Worm (Caenorhabditis elegans): Measurements from ENCODE around the gene che-12.

Gene che-12

DNA sequence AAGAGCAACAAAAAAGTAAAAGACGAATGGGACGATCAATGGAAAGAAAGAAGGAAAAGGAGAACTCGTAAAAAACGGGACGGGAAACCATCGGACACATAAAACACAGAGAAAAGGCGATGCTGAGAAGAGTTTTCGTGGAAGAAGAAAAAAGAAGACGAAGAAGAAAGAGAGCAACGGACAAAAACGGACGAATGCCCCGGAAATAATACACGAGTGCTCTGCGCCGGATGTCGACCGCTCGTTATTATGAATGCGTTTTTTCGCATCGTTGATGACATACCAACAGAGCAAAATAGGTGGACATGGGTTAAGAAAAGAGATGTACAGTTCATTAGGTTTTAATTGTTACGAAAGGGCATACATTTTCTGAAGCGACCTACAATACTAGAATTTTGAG lies 31.6 kb downstream of the che-12 start, which contains the start of gene Y22F5A.11:
Gene Y22F5A.11 (minus strand): TSS at position 28 of the 400 bp plus-strand sequence.
- TF ChIP-seq nfya-1 (tag; optimal IDR thresholded peaks at IDR 0.05; ENCODE audit: insufficient read depth) (peak; percentile 20), hmg-11 (tag; optimal IDR thresholded peaks at IDR 0.05) (peak; percentile 4), egl-5 (tag; optimal IDR thresholded peaks at IDR 0.05) (peak; percentile 46), fos-1 (tag; optimal IDR thresholded peaks at IDR 0.05) (no peak), pqm-1 (tag; optimal IDR thresholded peaks at IDR 0.05) (no peak), snpc-4 (tag; optimal IDR thresholded peaks at IDR 0.05) (peak; percentile 68), lin-39 (tag; optimal IDR thresholded peaks at IDR 0.05) (peak; percentile 42)

DNA sequence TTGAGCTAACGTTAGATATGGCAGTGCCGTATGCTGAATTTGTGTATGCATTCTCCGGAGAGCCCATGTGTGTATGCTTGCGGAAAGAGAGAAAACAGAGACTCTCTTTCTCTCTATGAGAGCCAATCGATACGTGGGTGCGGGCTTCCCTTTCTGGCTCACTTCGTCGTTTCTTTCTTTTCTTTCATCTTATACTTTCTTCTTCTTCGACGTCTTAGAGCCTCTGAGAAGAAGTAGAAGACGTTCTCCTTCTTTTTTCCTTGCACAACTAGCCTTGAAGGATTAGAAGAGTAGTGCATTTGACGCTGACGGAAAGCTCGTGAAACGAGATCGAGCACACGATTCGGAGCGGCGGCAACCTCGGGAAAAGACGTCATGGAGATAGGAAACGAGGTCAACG lies 33.3 kb downstream of the che-12 start:
- TF ChIP-seq nfya-1 (tag; optimal IDR thresholded peaks at IDR 0.05; ENCODE audit: insufficient read depth) (peak; percentile 77), ama-1 (optimal IDR thresholded peaks at IDR 0.05) (no peak), ceh-82 (tag; optimal IDR thresholded peaks at IDR 0.05) (no peak), nhr-77 (tag; optimal IDR thresholded peaks at IDR 0.05) (no peak), nhr-11 (tag; optimal IDR thresholded peaks at IDR 0.05) (peak; percentile 46), hmg-11 (tag; optimal IDR thresholded peaks at IDR 0.05) (peak; percentile 76), fkh-10 (GFP tag; optimal IDR thresholded peaks at IDR 0.05) (peak; percentile 85), elt-1 (tag; optimal IDR thresholded peaks at IDR 0.05) (peak; percentile 67), snpc-4 (tag; optimal IDR thresholded peaks at IDR 0.05) (peak; percentile 55), ceh-28 (tag; optimal IDR thresholded peaks at IDR 0.05) (peak; percentile 56), unc-62 (GFP tag; optimal IDR thresholded peaks at IDR 0.05) (peak; percentile 81), sea-2 (GFP tag; optimal IDR thresholded peaks at IDR 0.05) (peak; percentile 64)

DNA sequence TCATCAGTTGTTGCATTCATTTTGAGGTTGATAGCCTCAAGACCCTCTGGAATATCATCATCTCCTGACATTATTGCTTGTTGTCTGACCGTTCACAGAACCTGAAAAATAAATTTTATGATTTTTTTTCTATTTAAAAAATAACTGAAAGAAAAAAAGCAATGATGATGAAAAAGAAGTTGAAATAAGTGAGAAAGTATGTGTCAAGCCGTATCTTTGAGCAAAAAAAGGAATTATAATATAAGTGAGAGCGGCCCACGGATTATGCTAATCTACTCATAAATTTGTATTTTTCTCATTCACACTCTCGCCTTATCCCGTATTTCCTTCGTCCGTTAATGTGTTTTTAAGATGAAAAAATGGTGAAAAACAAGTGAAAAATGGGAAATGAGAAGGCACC lies 37.0 kb downstream of the che-12 start, which contains the start of gene ric-4:
Gene ric-4 (minus strand): TSS at position 101 of the 400 bp plus-strand sequence.
- TF ChIP-seq aly-2 (tag; optimal IDR thresholded peaks at IDR 0.05) = no peak
- no peak for TF ChIP-seq ztf-4 (tag; optimal IDR thresholded peaks at IDR 0.05)
- no peak for TF ChIP-seq nhr-67 (tag; optimal IDR thresholded peaks at IDR 0.05)
- TF ChIP-seq eor-1 (tag; optimal IDR thresholded peaks at IDR 0.05) = no peak
- TF ChIP-seq skn-1 (tag; optimal IDR thresholded peaks at IDR 0.05) = no peak
- no peak for TF ChIP-seq R02D3.7 (tag; optimal IDR thresholded peaks at IDR 0.05)
- no peak for TF ChIP-seq nhr-76 (tag; optimal IDR thresholded peaks at IDR 0.05)

DNA sequence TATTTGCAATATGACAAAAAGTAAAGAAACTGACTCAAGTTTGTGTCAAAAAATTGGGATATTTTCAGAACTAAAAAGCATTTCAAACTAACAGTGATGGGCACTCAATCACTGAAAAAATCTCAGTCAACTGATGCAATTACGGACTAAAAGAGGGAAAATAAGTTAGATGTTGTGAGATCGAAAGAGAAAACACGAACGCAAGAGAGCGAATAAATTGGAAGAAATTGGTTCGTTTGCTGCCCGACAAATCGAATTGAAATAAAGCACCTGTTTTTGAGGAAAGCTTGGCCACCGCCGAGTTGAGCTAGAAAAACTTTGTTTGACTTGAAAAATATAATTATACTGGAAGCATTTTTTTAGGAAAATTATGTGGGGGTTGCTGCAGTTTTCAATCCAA lies 41.1 kb downstream of the che-12 start:
- no peak for TF ChIP-seq nhr-28 (tag; optimal IDR thresholded peaks at IDR 0.05)
- no peak for TF ChIP-seq sea-2 (GFP tag; optimal IDR thresholded peaks at IDR 0.05)
- TF ChIP-seq lin-39 (tag; optimal IDR thresholded peaks at IDR 0.05) = no peak
- no peak for TF ChIP-seq nhr-76 (tag; optimal IDR thresholded peaks at IDR 0.05)
- no peak for TF ChIP-seq aly-2 (tag; optimal IDR thresholded peaks at IDR 0.05)
- TF ChIP-seq nhr-237 (tag; optimal IDR thresholded peaks at IDR 0.05) = no peak
- no peak for TF ChIP-seq nhr-67 (tag; optimal IDR thresholded peaks at IDR 0.05)
- TF ChIP-seq nhr-43 (tag; optimal IDR thresholded peaks at IDR 0.05; ENCODE audit: poor library complexity, severe bottlenecking) = no peak
- no peak for TF ChIP-seq ceh-28 (tag; optimal IDR thresholded peaks at IDR 0.05)
- TF ChIP-seq fkh-10 (GFP tag; optimal IDR thresholded peaks at IDR 0.05) = no peak
- no peak for TF ChIP-seq tbx-2 (tag; optimal IDR thresholded peaks at IDR 0.05)
- TF ChIP-seq fos-1 (tag; optimal IDR thresholded peaks at IDR 0.05) = no peak
- no peak for TF ChIP-seq unc-39 (tag; optimal IDR thresholded peaks at IDR 0.05)
- no peak for TF ChIP-seq ceh-82 (tag; optimal IDR thresholded peaks at IDR 0.05)
- no peak for TF ChIP-seq ztf-11 (tag; optimal IDR thresholded peaks at IDR 0.05)

DNA sequence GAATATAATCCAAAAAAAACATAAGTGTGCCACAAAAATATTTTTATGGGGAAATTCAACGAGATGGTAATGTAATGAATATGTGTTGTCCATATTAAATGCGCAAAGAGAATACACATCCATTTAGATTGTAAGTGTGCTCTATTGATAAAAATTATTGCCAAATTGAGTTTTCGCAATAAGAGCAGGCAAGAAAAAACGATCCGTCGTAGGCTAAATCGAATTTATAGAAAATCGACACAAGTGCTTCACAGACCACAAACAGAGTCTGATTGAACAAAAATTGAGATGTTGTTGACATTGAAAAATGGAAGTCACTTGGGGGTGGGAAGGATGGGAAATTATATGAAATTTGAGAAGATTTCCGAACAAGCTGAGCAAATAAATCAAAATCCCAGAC lies 42.2 kb downstream of the che-12 start:
- no peak for TF ChIP-seq mdl-1 (tag; optimal IDR thresholded peaks at IDR 0.05)
- peak; percentile 58 for TF ChIP-seq pha-4 (tag; optimal IDR thresholded peaks at IDR 0.05)

DNA sequence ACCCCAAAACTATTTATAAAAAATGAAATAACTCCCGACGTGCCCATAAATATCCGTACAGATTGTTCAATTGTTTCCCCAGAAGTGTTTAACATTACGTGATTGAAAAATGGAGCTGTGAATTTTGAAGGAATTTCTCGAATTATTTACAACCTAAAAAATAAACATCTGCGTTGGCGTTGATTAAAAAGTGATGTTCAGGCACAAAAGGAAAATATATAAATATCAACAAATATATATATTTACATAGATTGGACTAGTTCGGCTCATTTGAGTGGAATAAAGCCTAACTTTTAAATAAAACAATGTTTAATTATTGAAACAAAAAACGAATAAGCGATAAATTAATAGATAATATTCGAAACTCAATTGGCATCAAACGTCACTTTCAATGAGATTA lies 46.7 kb downstream of the che-12 start, which contains the start of gene sri-18:
Gene sri-18 (minus strand): TSS at position 101 of the 400 bp plus-strand sequence.
- no peak for TF ChIP-seq nhr-25 (tag; optimal IDR thresholded peaks at IDR 0.05)
- no peak for TF ChIP-seq ztf-11 (tag; optimal IDR thresholded peaks at IDR 0.05)
- no peak for TF ChIP-seq lin-15B (tag; optimal IDR thresholded peaks at IDR 0.05)
- TF ChIP-seq nhr-28 (tag; optimal IDR thresholded peaks at IDR 0.05) = no peak
- no peak for TF ChIP-seq tbx-2 (tag; optimal IDR thresholded peaks at IDR 0.05)
- TF ChIP-seq mml-1 (tag; optimal IDR thresholded peaks at IDR 0.05) = no peak
- TF ChIP-seq R02D3.7 (tag; optimal IDR thresholded peaks at IDR 0.05) = no peak
- no peak for TF ChIP-seq sea-2 (GFP tag; optimal IDR thresholded peaks at IDR 0.05)
- no peak for TF ChIP-seq fkh-2 (tag; optimal IDR thresholded peaks at IDR 0.05)
- TF ChIP-seq ama-1 (optimal IDR thresholded peaks at IDR 0.05) = no peak
- no peak for TF ChIP-seq unc-39 (tag; optimal IDR thresholded peaks at IDR 0.05)
- no peak for TF ChIP-seq elt-2 (tag; optimal IDR thresholded peaks at IDR 0.05)
- no peak for TF ChIP-seq nhr-12 (tag; optimal IDR thresholded peaks at IDR 0.05)
- TF ChIP-seq pqm-1 (tag; optimal IDR thresholded peaks at IDR 0.05) = no peak
- TF ChIP-seq nfya-1 (tag; optimal IDR thresholded peaks at IDR 0.05; ENCODE audit: insufficient read depth) = no peak

Data from whole organism, L3 larva.